Worm (Caenorhabditis elegans) whole organism, L1 larva: Measurements from ENCODE around the gene F08F8.11.

Source experiments
- aha-1 ChIP-seq: fragments of 150-350 bp; optimal IDR thresholded peaks from 2 replicates; lab custom pipeline; 2014; ENCODE audit warnings: missing biosample characterization, missing genetic modification characterization
- fkh-10 ChIP-seq: sonication (generic microtip); optimal IDR thresholded peaks from 2 replicates; lab custom pipeline; 2017; ENCODE audit warnings: missing biosample characterization, missing genetic modification reagents, missing genetic modification characterization
- lin-15B ChIP-seq: fragments of 150-350 bp; sonication (generic microtip); optimal IDR thresholded peaks from 3 replicates; lab custom pipeline; 2014; ENCODE audit warnings: missing biosample characterization, missing genetic modification characterization
- mep-1 ChIP-seq: fragments of 150-350 bp; optimal IDR thresholded peaks from 2 replicates; lab custom pipeline; 2014; ENCODE audit warnings: missing biosample characterization, missing genetic modification characterization
- nhr-85 ChIP-seq: sonication (generic microtip); peaks from one replicate; lab custom pipeline; 2016; ENCODE audit warnings: missing genetic modification characterization, inconsistent platforms, missing compliant biosample characterization
- ztf-11 ChIP-seq, 2 experiments: sonication (generic microtip); optimal IDR thresholded peaks; 2 replicates each; lab custom pipeline; 2016 to 2017; ENCODE audit warnings: missing genetic modification characterization in 2 of 2, missing biosample characterization in 1 of 2, missing compliant biosample characterization in 1 of 2

DNA sequence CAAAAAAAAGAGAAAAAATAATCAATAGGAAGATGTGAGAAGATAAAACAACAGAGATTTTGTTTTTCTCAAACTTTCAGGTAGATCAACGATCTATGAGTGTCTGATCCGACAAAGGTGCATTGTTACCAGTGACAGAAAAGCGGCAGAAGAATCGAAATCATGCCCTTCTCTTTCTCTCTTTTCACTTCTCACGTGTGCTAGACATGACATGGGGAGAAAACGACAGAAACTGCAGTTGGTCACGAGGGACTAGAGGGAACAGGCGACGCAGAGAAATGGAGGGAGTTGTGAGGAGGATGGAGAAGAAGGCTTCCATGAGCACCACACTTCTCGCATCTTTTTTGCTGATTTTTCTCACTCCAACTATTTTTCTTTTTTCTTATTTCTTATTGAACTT, 30.5 kb upstream of the F08F8.11 start, which contains the start of gene F56C9.10:
- no peak for TF ChIP-seq ztf-11 (tag; optimal IDR thresholded peaks at IDR 0.05; lab: Kevin White, UChicago)
- no peak for TF ChIP-seq aha-1 (tag; lab: Kevin White, UChicago)
- TF ChIP-seq nhr-85 (tag; lab: Kevin White, UChicago), result peak; percentile 92
- TF ChIP-seq lin-15B, result peak; percentile 40
- peak; percentile 87 for TF ChIP-seq mep-1 (tag; lab: Kevin White, UChicago)
- TF ChIP-seq fkh-10 (GFP tag; lab: Kevin White, UChicago), result peak; percentile 35
